Fruit fly (Drosophila melanogaster): ENCODE results near the gene Uch.

Uch gene

DNA sequence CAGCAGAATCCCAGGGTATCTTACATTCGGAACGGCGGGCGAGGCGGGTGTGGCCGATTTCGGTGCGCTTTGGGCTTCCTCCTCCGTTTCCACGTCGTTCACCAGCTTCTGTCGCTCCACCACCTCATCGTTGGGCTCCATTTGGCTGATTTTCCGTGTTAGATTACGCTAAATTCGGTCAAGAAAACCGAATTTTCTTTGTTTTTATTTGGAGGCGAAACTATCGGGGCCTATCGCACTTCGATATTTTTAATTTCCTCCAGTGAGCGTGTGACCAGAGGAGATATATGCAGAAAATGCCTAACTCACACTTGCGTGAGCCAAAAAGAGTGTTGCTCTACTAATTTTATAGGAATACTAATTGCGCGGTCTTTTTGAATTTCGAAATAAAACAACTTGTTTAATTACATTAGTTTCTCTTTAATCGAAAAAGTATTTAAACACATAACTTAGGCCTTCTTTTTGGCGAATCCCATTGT lies 21.8 kb downstream of the Uch start, which contains the start of gene CG10874 (continued):
- peak; percentile 71 for TF ChIP-seq Sry-δ (GFP tag; optimal IDR thresholded peaks at IDR 0.05)
- TF ChIP-seq zen2 (GFP tag; IDR thresholded peaks at IDR 0.05; ENCODE audit: partially characterized antibody), result no peak
- peak; percentile 61 for TF ChIP-seq CG10267 (tag; optimal IDR thresholded peaks at IDR 0.05)
- peak; percentile 51 for TF ChIP-seq HmgD (GFP tag; optimal IDR thresholded peaks at IDR 0.05)
- peak; percentile 87 for TF ChIP-seq MESR4 (GFP tag; optimal IDR thresholded peaks at IDR 0.05)
- no peak for TF ChIP-seq Hr78 (GFP tag; optimal IDR thresholded peaks at IDR 0.05)
- TF ChIP-seq fd64A (GFP tag; optimal IDR thresholded peaks at IDR 0.05), result no peak
- TF ChIP-seq NfI (GFP tag; optimal IDR thresholded peaks at IDR 0.05), result peak; percentile 31
- TF ChIP-seq pzg (GFP tag; optimal IDR thresholded peaks at IDR 0.05), result peak; percentile 98
- TF ChIP-seq tgo (GFP tag; IDR thresholded peaks at IDR 0.05), result no peak
- no peak for TF ChIP-seq HLHmδ (GFP tag; optimal IDR thresholded peaks at IDR 0.05)
- peak; percentile 57 for TF ChIP-seq abd-A (tag; optimal IDR thresholded peaks at IDR 0.05)
- TF ChIP-seq CG1832 (GFP tag; optimal IDR thresholded peaks at IDR 0.05), result no peak
- no peak for TF ChIP-seq CG17385 (GFP tag; optimal IDR thresholded peaks at IDR 0.05)
- peak; percentile 18 for TF ChIP-seq PHDP (tag; optimal IDR thresholded peaks at IDR 0.05)
- TF ChIP-seq CG9727 (GFP tag; optimal IDR thresholded peaks at IDR 0.05), result peak; percentile 1
- no peak for TF ChIP-seq Bteb2 (GFP tag; optimal IDR thresholded peaks at IDR 0.05)
- TF ChIP-seq trem (tag; optimal IDR thresholded peaks at IDR 0.05), result peak; percentile 60
- no peak for TF ChIP-seq Rx (GFP tag; IDR thresholded peaks at IDR 0.05)
- no peak for TF ChIP-seq luna (GFP tag; optimal IDR thresholded peaks at IDR 0.05)
- peak; percentile 60 for TF ChIP-seq HmgZ (tag; optimal IDR thresholded peaks at IDR 0.05)
- peak; percentile 20 for TF ChIP-seq CG12155 (GFP tag; optimal IDR thresholded peaks at IDR 0.05)
- peak; percentile 98 for TF ChIP-seq CG18764 (GFP tag; optimal IDR thresholded peaks at IDR 0.05)
- no peak for TF ChIP-seq GATAe (GFP tag; conservative IDR thresholded peaks at IDR 0.05)
- TF ChIP-seq CG11504 (tag; optimal IDR thresholded peaks at IDR 0.05), result peak; percentile 10
- peak; percentile 70 for TF ChIP-seq CG2116 (GFP tag; optimal IDR thresholded peaks at IDR 0.05)
- peak; percentile 95 for TF ChIP-seq D19B (GFP tag; optimal IDR thresholded peaks at IDR 0.05)
- TF ChIP-seq sens (GFP tag), result peak; percentile 65
- TF ChIP-seq Xrp1 (GFP tag; IDR thresholded peaks at IDR 0.05), result no peak
- TF ChIP-seq CG17186 (GFP tag; optimal IDR thresholded peaks at IDR 0.05), result peak; percentile 17
- TF ChIP-seq CG15514 (GFP tag; optimal IDR thresholded peaks at IDR 0.05), result peak; percentile 79
- TF ChIP-seq gfzf (GFP tag; optimal IDR thresholded peaks at IDR 0.05), result peak; percentile 98
- TF ChIP-seq CG4617 (GFP tag; optimal IDR thresholded peaks at IDR 0.05; ENCODE audit: borderline replicate concordance), result peak; percentile 82
- TF ChIP-seq gem (tag; optimal IDR thresholded peaks at IDR 0.05), result peak; percentile 4
- TF ChIP-seq phol (tag; optimal IDR thresholded peaks at IDR 0.05), result peak; percentile 51
- peak; percentile 58 for TF ChIP-seq hkb (optimal IDR thresholded peaks at IDR 0.05)
- no peak for TF ChIP-seq hkb (GFP tag; IDR thresholded peaks at IDR 0.05)
- no peak for TF ChIP-seq CG13287 (GFP tag; IDR thresholded peaks at IDR 0.05; ENCODE audit: partially characterized antibody)
- peak; percentile 90 for TF ChIP-seq Ets65A (GFP tag)
- peak; percentile 81 for TF ChIP-seq CG9797 (GFP tag; optimal IDR thresholded peaks at IDR 0.05)
- peak; percentile 6 for TF ChIP-seq Nf-YB (GFP tag; optimal IDR thresholded peaks at IDR 0.05)
- TF ChIP-seq B-H2 (GFP tag; optimal IDR thresholded peaks at IDR 0.05), result peak; percentile 61
- peak; percentile 4 for TF ChIP-seq CG10979 (tag; optimal IDR thresholded peaks at IDR 0.05)
- peak; percentile 3 for TF ChIP-seq CG10543 (GFP tag; optimal IDR thresholded peaks at IDR 0.05)
- TF ChIP-seq pho (GFP tag; optimal IDR thresholded peaks at IDR 0.05), result no peak
- no peak for TF ChIP-seq CG18011 (GFP tag; optimal IDR thresholded peaks at IDR 0.05)
- peak; percentile 36 for TF ChIP-seq CG17829 (tag; optimal IDR thresholded peaks at IDR 0.05)
- TF ChIP-seq Bgb (GFP tag; IDR thresholded peaks at IDR 0.05; ENCODE audit: partially characterized antibody), result no peak
- TF ChIP-seq CG14710 (tag; optimal IDR thresholded peaks at IDR 0.05), result peak; percentile 100
- TF ChIP-seq Lhr (GFP tag; optimal IDR thresholded peaks at IDR 0.05), result peak; percentile 77
